Worm (Caenorhabditis elegans) whole organism, young adult: ENCODE measurements around the gene Y66H1A.5.

Source experiments
- B0035.1 ChIP-seq: sonication (generic microtip); optimal IDR thresholded peaks from 2 replicates; lab custom pipeline; 2016; ENCODE audit warnings: missing genetic modification characterization, mild to moderate bottlenecking, missing compliant biosample characterization, missing genotype, missing genetic modification reagents
- B0261.1 ChIP-seq: sonication (generic microtip); optimal IDR thresholded peaks from 2 replicates; lab custom pipeline; 2016; ENCODE audit warnings: mild to moderate bottlenecking, missing genetic modification characterization, moderate library complexity, missing compliant biosample characterization
- D2030.7 ChIP-seq: fragments of 200-800 bp; sonication (Bioruptor generic); IDR thresholded peaks from 2 replicates; pipeline ENCODE4 v1.3.6; 2022; ENCODE audit warnings: missing genetic modification reagents, missing genetic modification characterization, missing compliant biosample characterization
- F33H1.4 ChIP-seq: fragments of 200-800 bp; sonication (Bioruptor generic); IDR thresholded peaks from 2 replicates; pipeline ENCODE4 v1.3.6; 2022; ENCODE audit warnings: missing genetic modification reagents, missing genetic modification characterization, missing compliant biosample characterization
- F39B2.1 ChIP-seq: fragments of 200-800 bp; sonication (Bioruptor generic); IDR thresholded peaks from 2 replicates; pipeline ENCODE4 v1.3.6; 2022; ENCODE audit warnings: missing genetic modification reagents, missing genetic modification characterization, missing compliant biosample characterization
- F49E8.2 ChIP-seq: sonication (generic microtip); optimal IDR thresholded peaks from 3 replicates; lab custom pipeline; 2017; ENCODE audit warnings: missing genetic modification characterization, mild to moderate bottlenecking, missing compliant biosample characterization, antibody characterized with exemption, moderate library complexity; ENCODE audit not compliant: insufficient read depth
- F52B5.7 ChIP-seq: sonication (generic microtip); optimal IDR thresholded peaks from 2 replicates; lab custom pipeline; 2016; ENCODE audit warnings: mild to moderate bottlenecking, missing genetic modification characterization, missing compliant biosample characterization
- T07F8.4 ChIP-seq: sonication (generic microtip); optimal IDR thresholded peaks from 2 replicates; lab custom pipeline; 2016; ENCODE audit warnings: mild to moderate bottlenecking, missing genetic modification characterization, moderate library complexity, missing compliant biosample characterization
- Y53F4B.3 ChIP-seq: fragments of 200-800 bp; sonication (Bioruptor generic); IDR thresholded peaks from 2 replicates; pipeline ENCODE4 v1.3.6; 2022; ENCODE audit warnings: missing genetic modification reagents, missing genetic modification characterization, missing compliant biosample characterization
- ama-1 ChIP-seq, 3 experiments: fragments of 150-350 bp in 1 of 3; sonication (generic microtip) in 2 of 3; optimal IDR thresholded peaks; 2 replicates each; lab custom pipeline; 2014 to 2018; ENCODE audit warnings: missing biosample characterization in 2 of 3, missing genetic modification characterization in 2 of 3, missing genetic modification reagents in 2 of 3
- attf-5 ChIP-seq: fragments of 200-800 bp; sonication (Bioruptor generic); optimal IDR thresholded peaks from 2 replicates; lab custom pipeline; 2018; ENCODE audit warnings: mild to moderate bottlenecking, missing genetic modification characterization, missing compliant biosample characterization
- ccch-3 ChIP-seq: fragments of 200-800 bp; sonication (Bioruptor generic); optimal IDR thresholded peaks from 2 replicates; lab custom pipeline; 2018; ENCODE audit warnings: mild to moderate bottlenecking, missing genetic modification characterization, missing compliant biosample characterization
- cebp-2 ChIP-seq: fragments of 200-800 bp; sonication (Bioruptor generic); IDR thresholded peaks from 2 replicates; pipeline ENCODE4 v1.3.6; 2022; ENCODE audit warnings: missing genetic modification characterization, missing compliant biosample characterization
- ceh-27 ChIP-seq: fragments of 200-800 bp; sonication (Bioruptor generic); optimal IDR thresholded peaks from 2 replicates; lab custom pipeline; 2018; ENCODE audit warnings: mild to moderate bottlenecking, missing genetic modification characterization, moderate library complexity, missing compliant biosample characterization
- ceh-91 ChIP-seq: fragments of 200-800 bp; sonication (Bioruptor generic); IDR thresholded peaks from 2 replicates; pipeline ENCODE4 v1.3.6; 2022; ENCODE audit warnings: missing genetic modification reagents, missing genetic modification characterization, missing compliant biosample characterization
- dox-1 ChIP-seq: fragments of 200-800 bp; sonication (Bioruptor generic); IDR thresholded peaks from 2 replicates; pipeline ENCODE4 v1.3.6; 2022; ENCODE audit warnings: missing genetic modification reagents, missing genetic modification characterization, missing compliant biosample characterization
- dpl-1 ChIP-seq: fragments of 150-350 bp; optimal IDR thresholded peaks from 2 replicates; lab custom pipeline; 2014; ENCODE audit warnings: missing biosample characterization, missing genetic modification reagents, missing genetic modification characterization
- efl-1 ChIP-seq: fragments of 150-350 bp; optimal IDR thresholded peaks from 2 replicates; lab custom pipeline; 2014; ENCODE audit warnings: missing biosample characterization, missing genetic modification reagents, missing genetic modification characterization
- egrh-3 ChIP-seq: fragments of 200-800 bp; sonication (Bioruptor generic); IDR thresholded peaks from 2 replicates; pipeline ENCODE4 v1.3.6; 2022; ENCODE audit warnings: missing genetic modification reagents, missing genetic modification characterization, missing compliant biosample characterization
- ets-4 ChIP-seq: fragments of 200-800 bp; sonication (Bioruptor generic); optimal IDR thresholded peaks from 2 replicates; lab custom pipeline; 2018; ENCODE audit warnings: mild to moderate bottlenecking, missing genetic modification characterization, missing compliant biosample characterization
- let-526 ChIP-seq: fragments of 200-800 bp; sonication (Bioruptor generic); IDR thresholded peaks from 2 replicates; pipeline ENCODE4 v1.3.6; 2022; ENCODE audit warnings: missing genetic modification reagents, missing genetic modification characterization, missing compliant biosample characterization
- lin-54 ChIP-seq: fragments of 200-800 bp; sonication (Bioruptor generic); optimal IDR thresholded peaks from 2 replicates; lab custom pipeline; 2018; ENCODE audit warnings: mild to moderate bottlenecking, missing genetic modification characterization, missing compliant biosample characterization
- lsl-1 ChIP-seq: fragments of 200-800 bp; sonication (Bioruptor generic); optimal IDR thresholded peaks from 2 replicates; lab custom pipeline; 2018; ENCODE audit warnings: mild to moderate bottlenecking, missing genetic modification characterization, moderate library complexity, missing compliant biosample characterization
- madf-6 ChIP-seq: fragments of 200-800 bp; sonication (Bioruptor generic); IDR thresholded peaks from 2 replicates; pipeline ENCODE4 v1.3.6; 2022; ENCODE audit warnings: missing genetic modification reagents, missing genetic modification characterization, missing compliant biosample characterization
- mcd-1 ChIP-seq: fragments of 200-800 bp; sonication (Bioruptor generic); IDR thresholded peaks from 2 replicates; pipeline ENCODE4 v1.3.6; 2022; ENCODE audit warnings: missing genetic modification reagents, missing genetic modification characterization, missing compliant biosample characterization
- nhr-179 ChIP-seq: sonication (generic microtip); optimal IDR thresholded peaks from 2 replicates; lab custom pipeline; 2016; ENCODE audit warnings: mild to moderate bottlenecking, missing genetic modification characterization, missing compliant biosample characterization
- nhr-80 ChIP-seq: sonication (generic microtip); optimal IDR thresholded peaks from 2 replicates; lab custom pipeline; 2016; ENCODE audit warnings: missing genetic modification characterization, missing compliant biosample characterization
- pbrm-1 ChIP-seq: fragments of 200-800 bp; sonication (Bioruptor generic); IDR thresholded peaks from 2 replicates; pipeline ENCODE4 v1.3.6; 2022; ENCODE audit warnings: missing genetic modification reagents, missing genetic modification characterization, missing compliant biosample characterization
- snpc-1.3 ChIP-seq: sonication (generic microtip); optimal IDR thresholded peaks from 2 replicates; lab custom pipeline; 2017; ENCODE audit warnings: missing genetic modification characterization, mild to moderate bottlenecking, missing compliant biosample characterization, antibody characterized with exemption, moderate library complexity, missing genotype, missing genetic modification reagents; ENCODE audit not compliant: insufficient read depth
- snpc-4 ChIP-seq, 5 experiments: fragments of 150-350 bp in 1 of 5; sonication (generic microtip) in 4 of 5; optimal IDR thresholded peaks; 2 replicates each; lab custom pipeline; 2014 to 2018; ENCODE audit warnings: missing genetic modification characterization in 5 of 5, missing biosample characterization in 3 of 5, antibody characterized with exemption in 2 of 5, mild to moderate bottlenecking in 2 of 5, missing compliant biosample characterization in 2 of 5, missing genotype in 2 of 5, moderate library complexity in 2 of 5, missing genetic modification reagents in 1 of 5
- somi-1 ChIP-seq: fragments of 200-800 bp; sonication (Bioruptor generic); optimal IDR thresholded peaks from 2 replicates; lab custom pipeline; 2018; ENCODE audit warnings: mild to moderate bottlenecking, missing genetic modification characterization, missing compliant biosample characterization
- tbp1 ChIP-seq: fragments of 200-800 bp; sonication (Bioruptor generic); optimal IDR thresholded peaks from 2 replicates; lab custom pipeline; 2018; ENCODE audit warnings: mild to moderate bottlenecking, missing genetic modification characterization, missing compliant biosample characterization
- tbx-9 ChIP-seq: sonication (generic microtip); optimal IDR thresholded peaks from 2 replicates; lab custom pipeline; 2016; ENCODE audit warnings: borderline replicate concordance, missing genetic modification characterization, inconsistent platforms, missing compliant biosample characterization
- unc-130 ChIP-seq: sonication (generic microtip); optimal IDR thresholded peaks from 2 replicates; lab custom pipeline; 2016; ENCODE audit warnings: missing genetic modification reagents, missing genetic modification characterization, missing compliant biosample characterization
- ztf-18 ChIP-seq: sonication (generic microtip); optimal IDR thresholded peaks from 2 replicates; lab custom pipeline; 2016; ENCODE audit warnings: missing genotype, mild to moderate bottlenecking, missing genetic modification characterization, missing compliant biosample characterization
- ztf-28 ChIP-seq: fragments of 200-800 bp; sonication (Bioruptor generic); IDR thresholded peaks from 2 replicates; pipeline ENCODE4 v1.3.6; 2022; ENCODE audit warnings: missing genetic modification reagents, missing genetic modification characterization, missing compliant biosample characterization

The Y66H1A.5 gene

DNA sequence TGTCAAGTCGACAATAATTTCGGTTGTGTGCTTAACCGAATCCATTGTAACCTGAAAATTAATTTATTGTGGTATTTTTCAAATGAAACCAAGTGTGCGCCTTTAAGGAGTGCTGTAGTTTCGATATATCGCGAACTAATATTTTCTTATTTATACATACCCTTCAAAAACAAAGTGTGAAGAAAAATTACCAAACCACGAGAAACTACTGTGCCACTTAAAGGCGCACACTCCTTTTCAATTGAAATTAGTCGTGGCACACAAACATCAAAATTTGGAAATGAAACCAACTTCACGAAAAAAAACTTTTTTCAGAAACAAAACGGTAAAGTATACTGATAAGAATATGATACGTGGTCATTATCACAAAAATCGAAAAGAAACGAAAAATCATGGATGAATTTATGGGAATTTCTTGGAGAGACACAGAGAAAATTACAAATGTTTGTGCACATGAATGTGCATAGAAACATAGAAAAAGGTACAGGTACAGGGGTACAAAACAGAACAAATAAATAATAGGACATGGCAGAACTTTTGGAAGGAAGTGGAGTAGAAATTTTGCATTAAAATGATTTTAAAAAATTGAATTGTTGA, 45.7 kb downstream of the Y66H1A.5 start, which contains the start of gene spl-1:
Gene spl-1, minus strand, starts transcription at position 51 of the 597 bp plus-strand sequence.
- 0 out of 2 replicates have a peak, but pooled peaks have one; percentile 26 for TF ChIP-seq pbrm-1 (GFP tag; lab: Robert Waterston, UW)
- peak; percentile 2 for TF ChIP-seq tbp1
- TF ChIP-seq attf-5 (GFP tag; lab: Kevin White, UChicago) = peak; percentile 51
- TF ChIP-seq ets-4 = no peak
- TF ChIP-seq nhr-80 (tag; lab: Kevin White, UChicago) = peak; percentile 82

DNA sequence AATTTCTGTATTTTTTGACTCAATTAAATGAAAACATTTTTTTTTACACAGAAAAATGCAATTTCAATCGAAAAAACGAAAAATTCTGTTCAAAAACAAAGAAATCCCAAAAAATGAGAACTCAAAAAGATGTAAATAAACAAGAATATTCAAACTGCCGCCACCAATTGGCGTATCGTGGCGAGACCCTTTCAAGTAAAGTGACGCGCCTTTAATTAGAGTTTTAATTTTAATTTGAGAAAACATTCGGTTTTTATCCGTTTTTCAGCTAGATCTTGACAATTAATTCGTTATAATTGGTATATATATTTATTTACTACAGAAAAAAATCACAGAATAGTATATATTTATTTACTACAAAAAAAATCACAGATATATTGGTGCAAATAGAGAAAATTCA, 49.3 kb downstream of the Y66H1A.5 start:
- TF ChIP-seq mcd-1 (GFP tag; lab: Robert Waterston, UW) (peak; percentile 15; the same call in 1 of the 2 replicates), B0261.1 (tag; lab: Kevin White, UChicago) (no peak), snpc-4 (GFP tag; optimal IDR thresholded peaks at IDR 0.05; lab: Kevin White, UChicago) (peak; percentile 2), snpc-4 (tag; optimal IDR thresholded peaks at IDR 0.05; lab: Kevin White, UChicago) (peak in 1 of 4 experiments; percentile 17), T07F8.4 (tag; lab: Kevin White, UChicago) (no peak), somi-1 (GFP tag; lab: Kevin White, UChicago) (no peak), ztf-28 (no peak), lsl-1 (GFP tag; lab: Kevin White, UChicago) (peak; percentile 65), madf-6 (GFP tag; lab: Robert Waterston, UW) (peak; percentile 67), F49E8.2 (tag; lab: Kevin White, UChicago) (peak; percentile 66), snpc-1.3 (tag; lab: Kevin White, UChicago) (peak; percentile 37), D2030.7 (GFP tag; lab: Robert Waterston, UW) (peak; percentile 84), dpl-1 (peak; percentile 53), unc-130 (GFP tag; lab: Kevin White, UChicago) (peak; percentile 52), efl-1 (GFP tag; lab: Kevin White, UChicago) (peak; percentile 91), ceh-91 (GFP tag; lab: Robert Waterston, UW) (peak; percentile 41; the same call in 1 of the 2 replicates), dox-1 (peak; percentile 53; the same call in 1 of the 2 replicates), nhr-179 (tag; lab: Kevin White, UChicago) (no peak), ceh-27 (GFP tag; lab: Kevin White, UChicago) (no peak), F33H1.4 (peak; percentile 92), lin-54 (GFP tag; lab: Kevin White, UChicago) (peak; percentile 97), B0035.1 (tag; lab: Kevin White, UChicago) (no peak)

DNA sequence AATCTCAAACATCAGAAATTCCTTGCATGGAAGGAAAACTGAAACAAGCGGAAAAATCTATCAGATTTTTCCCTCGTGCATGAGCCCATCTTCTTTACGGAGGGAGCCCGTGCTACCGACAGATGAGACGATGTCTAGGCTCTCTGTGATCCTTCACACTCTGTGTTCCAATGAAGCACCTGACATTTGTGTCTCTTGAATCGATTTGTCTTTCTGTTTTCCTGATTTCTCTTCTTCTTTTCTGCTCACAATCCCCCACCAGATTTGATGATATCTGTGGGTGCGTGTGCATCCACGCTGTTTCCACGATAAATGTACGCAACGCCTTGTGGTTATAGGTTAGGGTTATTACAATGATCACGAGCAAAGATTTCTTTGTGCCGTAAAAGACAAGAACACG, 50.1 kb downstream of the Y66H1A.5 start:
- TF ChIP-seq madf-6 (GFP tag; lab: Robert Waterston, UW) (no peak), F52B5.7 (tag; lab: Kevin White, UChicago) (no peak), tbx-9 (no peak), ama-1 (optimal IDR thresholded peaks at IDR 0.05; lab: Kevin White, UChicago) (no peak), ama-1 (GFP tag; optimal IDR thresholded peaks at IDR 0.05; lab: Kevin White, UChicago) (no peak), ztf-18 (tag; lab: Kevin White, UChicago) (no peak), efl-1 (GFP tag; lab: Kevin White, UChicago) (no peak), dpl-1 (no peak), nhr-179 (tag; lab: Kevin White, UChicago) (no peak), Y53F4B.3 (GFP tag; lab: Robert Waterston, UW) (no peak), ccch-3 (no peak), cebp-2 (GFP tag; lab: Robert Waterston, UW) (no peak), egrh-3 (GFP tag; lab: Robert Waterston, UW) (no peak), let-526 (GFP tag; lab: Robert Waterston, UW) (no peak), lin-54 (GFP tag; lab: Kevin White, UChicago) (no peak), F39B2.1 (no peak)
